Worm (Caenorhabditis elegans): ENCODE results near the gene C04C11.1.

The C04C11.1 gene

DNA sequence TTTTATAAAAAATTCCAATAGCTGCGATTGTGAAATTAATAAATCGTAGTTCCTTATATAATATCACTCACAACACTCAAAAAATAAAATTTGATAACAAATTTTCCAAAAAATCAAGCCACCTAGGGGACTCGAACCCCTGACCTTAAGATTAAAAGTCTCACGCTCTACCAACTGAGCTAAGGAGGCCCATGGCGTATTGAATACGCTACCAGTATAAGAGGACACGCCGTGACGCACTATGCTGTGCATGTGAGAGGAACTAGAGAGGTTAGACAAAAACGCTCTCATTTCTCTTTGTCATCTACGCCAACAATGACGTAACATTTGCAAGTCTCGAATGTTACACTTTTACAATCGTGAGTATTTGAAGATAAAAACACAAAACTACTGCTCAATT lies 43.4 kb downstream of the C04C11.1 start (continued):
- peak; percentile 94 for TF ChIP-seq hmg-11 (tag; optimal IDR thresholded peaks at IDR 0.05)
- TF ChIP-seq aly-2 (tag; optimal IDR thresholded peaks at IDR 0.05): no peak
- peak; percentile 72 for TF ChIP-seq nhr-11 (tag; optimal IDR thresholded peaks at IDR 0.05)
- TF ChIP-seq unc-39 (tag; optimal IDR thresholded peaks at IDR 0.05): no peak
- no peak for TF ChIP-seq nhr-28 (tag; optimal IDR thresholded peaks at IDR 0.05)
- TF ChIP-seq sea-2 (GFP tag; optimal IDR thresholded peaks at IDR 0.05): peak; percentile 29
- TF ChIP-seq fkh-10 (GFP tag; optimal IDR thresholded peaks at IDR 0.05): no peak
- TF ChIP-seq nhr-76 (tag; optimal IDR thresholded peaks at IDR 0.05): peak; percentile 71
- peak; percentile 44 for TF ChIP-seq ceh-16 (tag; optimal IDR thresholded peaks at IDR 0.05)
- peak; percentile 89 for TF ChIP-seq lsy-12 (tag; optimal IDR thresholded peaks at IDR 0.05)
- TF ChIP-seq mml-1 (tag; optimal IDR thresholded peaks at IDR 0.05): no peak
- peak; percentile 79 for TF ChIP-seq nhr-77 (tag; optimal IDR thresholded peaks at IDR 0.05)
- TF ChIP-seq pqm-1 (tag; optimal IDR thresholded peaks at IDR 0.05): peak; percentile 53
- TF ChIP-seq daf-12 (tag; optimal IDR thresholded peaks at IDR 0.05): no peak
- TF ChIP-seq tbx-2 (tag; optimal IDR thresholded peaks at IDR 0.05): peak; percentile 87
- TF ChIP-seq ceh-82 (tag; optimal IDR thresholded peaks at IDR 0.05): peak; percentile 88
- peak; percentile 87 for TF ChIP-seq nhr-25 (tag; optimal IDR thresholded peaks at IDR 0.05)
- peak; percentile 78 for TF ChIP-seq ztf-4 (tag; optimal IDR thresholded peaks at IDR 0.05)
- TF ChIP-seq ama-1 (optimal IDR thresholded peaks at IDR 0.05): no peak
- peak; percentile 62 for TF ChIP-seq jun-1 (tag; optimal IDR thresholded peaks at IDR 0.05)
- no peak for TF ChIP-seq fos-1 (tag; optimal IDR thresholded peaks at IDR 0.05)
- TF ChIP-seq R02D3.7 (tag; optimal IDR thresholded peaks at IDR 0.05): peak; percentile 61
- TF ChIP-seq ztf-11 (tag; optimal IDR thresholded peaks at IDR 0.05): no peak

DNA sequence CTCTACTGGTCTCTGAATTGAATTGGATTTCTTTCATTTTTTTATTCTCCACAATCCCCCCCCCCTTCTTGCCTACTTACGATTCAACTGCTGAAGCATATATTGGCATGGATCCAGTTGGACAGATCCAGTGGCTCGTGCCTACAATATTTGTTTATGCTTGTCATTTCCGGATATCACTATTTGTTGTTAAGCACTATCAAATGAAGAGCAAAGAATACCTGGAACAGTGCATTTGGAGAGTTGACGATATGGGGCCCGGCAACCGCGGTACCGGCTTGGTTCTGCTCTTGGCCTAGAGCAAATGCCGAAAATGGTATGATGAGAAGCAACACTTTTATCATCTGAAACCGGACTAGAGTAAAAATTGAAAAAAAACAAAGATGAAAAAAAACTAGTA lies 47.3 kb downstream of the C04C11.1 start, which contains the start of gene lgc-21:
Gene lgc-21, minus strand, starts transcription at position 344 of the 400 bp plus-strand sequence.
- TF ChIP-seq hmg-11 (tag; optimal IDR thresholded peaks at IDR 0.05) (no peak), unc-39 (tag; optimal IDR thresholded peaks at IDR 0.05) (no peak), lin-39 (tag; optimal IDR thresholded peaks at IDR 0.05) (no peak), zag-1 (tag; optimal IDR thresholded peaks at IDR 0.05) (no peak), sea-2 (GFP tag; optimal IDR thresholded peaks at IDR 0.05) (no peak), nhr-67 (tag; optimal IDR thresholded peaks at IDR 0.05) (no peak), fos-1 (tag; optimal IDR thresholded peaks at IDR 0.05) (no peak), ceh-82 (tag; optimal IDR thresholded peaks at IDR 0.05) (no peak), lsy-12 (tag; optimal IDR thresholded peaks at IDR 0.05) (no peak), ztf-11 (tag; optimal IDR thresholded peaks at IDR 0.05) (no peak), fkh-2 (tag; optimal IDR thresholded peaks at IDR 0.05) (no peak), nhr-23 (tag; optimal IDR thresholded peaks at IDR 0.05) (no peak), nhr-43 (tag; optimal IDR thresholded peaks at IDR 0.05; ENCODE audit: poor library complexity, severe bottlenecking) (no peak), elt-1 (tag; optimal IDR thresholded peaks at IDR 0.05) (no peak)

DNA sequence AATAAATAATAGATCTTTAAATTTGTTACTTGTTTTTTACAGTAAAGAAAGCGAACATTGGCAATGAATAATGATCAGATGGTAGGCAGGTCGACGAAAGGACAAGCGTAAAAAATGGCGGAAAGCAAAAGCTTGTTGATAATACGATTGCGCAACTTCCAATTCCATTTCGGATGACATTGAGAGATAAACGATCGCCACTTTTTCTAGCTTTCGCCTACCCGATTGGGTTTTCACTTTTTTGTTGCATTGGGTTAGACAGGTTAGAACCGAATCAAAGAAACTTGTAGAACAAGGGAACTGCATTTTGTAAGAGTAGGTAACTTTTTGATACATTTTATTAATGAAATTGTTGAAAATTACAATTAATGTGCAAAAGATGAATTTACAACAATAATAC lies 49.1 kb downstream of the C04C11.1 start:
- TF ChIP-seq lin-15B (tag; optimal IDR thresholded peaks at IDR 0.05): no peak
- TF ChIP-seq nhr-25 (tag; optimal IDR thresholded peaks at IDR 0.05): peak; percentile 82

DNA sequence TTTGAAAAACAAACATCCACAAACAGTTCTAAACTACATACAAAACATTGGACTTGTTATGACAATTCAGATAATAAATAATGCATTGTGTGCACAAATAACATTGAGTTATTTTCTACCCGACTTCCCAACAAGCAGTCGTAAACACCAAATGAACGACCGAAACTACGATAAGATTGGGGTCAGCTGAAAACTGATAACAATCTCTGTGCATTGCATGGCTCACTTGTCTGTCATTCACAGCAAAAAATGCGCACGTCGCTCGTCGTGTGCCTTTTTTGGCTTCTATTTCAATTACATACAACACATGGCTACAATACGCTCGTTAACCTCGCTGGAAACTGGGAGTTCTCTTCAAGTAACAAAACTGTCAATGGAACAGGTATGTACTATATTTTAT lies 50.6 kb downstream of the C04C11.1 start, which contains the start of gene C33G3.4:
Gene C33G3.4, plus strand, starts transcription at position 213 of the 400 bp plus-strand sequence.
- TF ChIP-seq pha-4 (tag; optimal IDR thresholded peaks at IDR 0.05) (peak; percentile 36), pqm-1 (tag; optimal IDR thresholded peaks at IDR 0.05) (peak; percentile 79), jun-1 (tag; optimal IDR thresholded peaks at IDR 0.05) (no peak), elt-2 (tag; optimal IDR thresholded peaks at IDR 0.05) (peak; percentile 91)

All from whole organism, L3 larva.